Worm (Caenorhabditis elegans) whole organism, young adult: ENCODE data around the gene sri-25.

ENCODE experiments used
- F10E7.11 ChIP-seq: sonication (generic microtip); optimal IDR thresholded peaks from 2 replicates; lab custom pipeline; 2017; ENCODE audit warnings: mild to moderate bottlenecking, missing genetic modification characterization, moderate library complexity, missing compliant biosample characterization
- F23B12.7 ChIP-seq: sonication (generic microtip); optimal IDR thresholded peaks from 2 replicates; lab custom pipeline; 2017; ENCODE audit warnings: missing genetic modification characterization, mild to moderate bottlenecking, missing compliant biosample characterization, antibody characterized with exemption, moderate library complexity; ENCODE audit not compliant: insufficient read depth
- F49E8.2 ChIP-seq: sonication (generic microtip); optimal IDR thresholded peaks from 3 replicates; lab custom pipeline; 2017; ENCODE audit warnings: missing genetic modification characterization, mild to moderate bottlenecking, missing compliant biosample characterization, antibody characterized with exemption, moderate library complexity; ENCODE audit not compliant: insufficient read depth
- F55B11.4 ChIP-seq: sonication (generic microtip); optimal IDR thresholded peaks from 2 replicates; lab custom pipeline; 2016; ENCODE audit warnings: missing compliant biosample characterization, missing genetic modification characterization, borderline replicate concordance; ENCODE audit not compliant: insufficient read depth
- K12H6.12 ChIP-seq: fragments of 200-800 bp; sonication (Bioruptor generic); optimal IDR thresholded peaks from 2 replicates; lab custom pipeline; 2018; ENCODE audit warnings: mild to moderate bottlenecking, missing genetic modification characterization, missing compliant biosample characterization
- Y53G8AR.9 ChIP-seq: fragments of 200-800 bp; sonication (Bioruptor generic); conservative IDR thresholded peaks from 2 replicates; pipeline ENCODE4 v1.3.6; 2022; ENCODE audit warnings: missing genetic modification reagents, missing genetic modification characterization, missing compliant biosample characterization
- Y56A3A.18 ChIP-seq: fragments of 200-800 bp; sonication (Bioruptor generic); IDR thresholded peaks from 2 replicates; pipeline ENCODE4 v1.3.6; 2022; ENCODE audit warnings: missing genetic modification reagents, missing genetic modification characterization, missing compliant biosample characterization
- Y67H2A.10 ChIP-seq: fragments of 200-800 bp; sonication (Bioruptor generic); conservative IDR thresholded peaks from 2 replicates; pipeline ENCODE4 v1.3.6; 2022; ENCODE audit warnings: missing genetic modification reagents, missing genetic modification characterization, missing compliant biosample characterization
- Y79H2A.3 ChIP-seq: fragments of 200-800 bp; sonication (Bioruptor generic); conservative IDR thresholded peaks from 2 replicates; pipeline ENCODE4 v1.3.6; 2022; ENCODE audit warnings: missing genetic modification reagents, missing genetic modification characterization, missing compliant biosample characterization
- ama-1 ChIP-seq, 3 experiments: fragments of 150-350 bp in 1 of 3; sonication (generic microtip) in 2 of 3; optimal IDR thresholded peaks; 2 replicates each; lab custom pipeline; 2014 to 2018; ENCODE audit warnings: missing biosample characterization in 2 of 3, missing genetic modification characterization in 2 of 3, missing genetic modification reagents in 2 of 3
- bed-1 ChIP-seq: fragments of 200-800 bp; sonication (Bioruptor generic); IDR thresholded peaks from 2 replicates; pipeline ENCODE4 v1.3.6; 2022; ENCODE audit warnings: missing genetic modification reagents, missing genetic modification characterization, missing compliant biosample characterization
- bed-2 ChIP-seq: fragments of 200-800 bp; sonication (Bioruptor generic); IDR thresholded peaks from 2 replicates; pipeline ENCODE4 v1.3.6; 2022; ENCODE audit warnings: missing genetic modification reagents, missing genetic modification characterization, missing compliant biosample characterization
- cebp-2 ChIP-seq: fragments of 200-800 bp; sonication (Bioruptor generic); IDR thresholded peaks from 2 replicates; pipeline ENCODE4 v1.3.6; 2022; ENCODE audit warnings: missing genetic modification characterization, missing compliant biosample characterization
- ceh-91 ChIP-seq: fragments of 200-800 bp; sonication (Bioruptor generic); IDR thresholded peaks from 2 replicates; pipeline ENCODE4 v1.3.6; 2022; ENCODE audit warnings: missing genetic modification reagents, missing genetic modification characterization, missing compliant biosample characterization
- die-1 ChIP-seq: sonication (generic microtip); optimal IDR thresholded peaks from 2 replicates; lab custom pipeline; 2016; ENCODE audit warnings: missing genotype, mild to moderate bottlenecking, missing genetic modification characterization, missing compliant biosample characterization
- dpff-1 ChIP-seq: sonication (generic microtip); optimal IDR thresholded peaks from 2 replicates; lab custom pipeline; 2017; ENCODE audit warnings: mild to moderate bottlenecking, missing genetic modification characterization, missing compliant biosample characterization
- egl-44 ChIP-seq: fragments of 200-800 bp; sonication (Bioruptor generic); IDR thresholded peaks from 2 replicates; pipeline ENCODE4 v1.3.6; 2022; ENCODE audit warnings: missing genetic modification reagents, missing genetic modification characterization, missing compliant biosample characterization
- egrh-3 ChIP-seq: fragments of 200-800 bp; sonication (Bioruptor generic); IDR thresholded peaks from 2 replicates; pipeline ENCODE4 v1.3.6; 2022; ENCODE audit warnings: missing genetic modification reagents, missing genetic modification characterization, missing compliant biosample characterization
- ekl-4 ChIP-seq: fragments of 200-800 bp; sonication (Bioruptor generic); IDR thresholded peaks from 2 replicates; pipeline ENCODE4 v1.3.6; 2022; ENCODE audit warnings: missing genetic modification reagents, missing genetic modification characterization, missing compliant biosample characterization
- gei-17 ChIP-seq: fragments of 200-800 bp; sonication (Bioruptor generic); optimal IDR thresholded peaks from 2 replicates; lab custom pipeline; 2018; ENCODE audit warnings: mild to moderate bottlenecking, missing genetic modification characterization, missing compliant biosample characterization
- hmg-1.2 ChIP-seq: fragments of 200-800 bp; sonication (Bioruptor generic); IDR thresholded peaks from 2 replicates; pipeline ENCODE4 v1.3.6; 2022; ENCODE audit warnings: missing genetic modification reagents, missing genetic modification characterization, missing compliant biosample characterization
- hrde-1 ChIP-seq: sonication (generic microtip); optimal IDR thresholded peaks from 2 replicates; lab custom pipeline; 2016; ENCODE audit warnings: missing genetic modification characterization, mild to moderate bottlenecking, missing compliant biosample characterization, moderate library complexity, missing genotype, missing genetic modification reagents, borderline replicate concordance
- lin-26 ChIP-seq: fragments of 200-800 bp; sonication (Bioruptor generic); IDR thresholded peaks from 2 replicates; pipeline ENCODE4 v1.3.6; 2022; ENCODE audit warnings: missing genetic modification reagents, missing genetic modification characterization, missing compliant biosample characterization
- lsl-1 ChIP-seq: fragments of 200-800 bp; sonication (Bioruptor generic); optimal IDR thresholded peaks from 2 replicates; lab custom pipeline; 2018; ENCODE audit warnings: mild to moderate bottlenecking, missing genetic modification characterization, moderate library complexity, missing compliant biosample characterization
- mcd-1 ChIP-seq: fragments of 200-800 bp; sonication (Bioruptor generic); IDR thresholded peaks from 2 replicates; pipeline ENCODE4 v1.3.6; 2022; ENCODE audit warnings: missing genetic modification reagents, missing genetic modification characterization, missing compliant biosample characterization
- mel-28 ChIP-seq: sonication (generic microtip); optimal IDR thresholded peaks from 2 replicates; lab custom pipeline; 2016; ENCODE audit warnings: borderline replicate concordance, mild to moderate bottlenecking, missing genetic modification characterization, missing compliant biosample characterization
- nhr-80 ChIP-seq: sonication (generic microtip); optimal IDR thresholded peaks from 2 replicates; lab custom pipeline; 2016; ENCODE audit warnings: missing genetic modification characterization, missing compliant biosample characterization
- nhr-90 ChIP-seq: sonication (generic microtip); optimal IDR thresholded peaks from 2 replicates; lab custom pipeline; 2016; ENCODE audit warnings: missing genotype, mild to moderate bottlenecking, missing genetic modification characterization, missing compliant biosample characterization
- pha-4 ChIP-seq: fragments of 150-350 bp; sonication (generic microtip); optimal IDR thresholded peaks from 2 replicates; lab custom pipeline; 2014; ENCODE audit warnings: missing biosample characterization, missing genetic modification reagents, missing genetic modification characterization
- snpc-1.1 ChIP-seq: sonication (generic microtip); optimal IDR thresholded peaks from 2 replicates; lab custom pipeline; 2017; ENCODE audit warnings: missing genetic modification characterization, mild to moderate bottlenecking, missing compliant biosample characterization, antibody characterized with exemption, moderate library complexity, missing genotype, missing genetic modification reagents; ENCODE audit not compliant: insufficient read depth
- somi-1 ChIP-seq: fragments of 200-800 bp; sonication (Bioruptor generic); optimal IDR thresholded peaks from 2 replicates; lab custom pipeline; 2018; ENCODE audit warnings: mild to moderate bottlenecking, missing genetic modification characterization, missing compliant biosample characterization
- sptf-2 ChIP-seq: fragments of 200-800 bp; sonication (Bioruptor generic); optimal IDR thresholded peaks from 2 replicates; lab custom pipeline; 2018; ENCODE audit warnings: mild to moderate bottlenecking, missing genetic modification characterization, missing compliant biosample characterization
- unc-130 ChIP-seq: sonication (generic microtip); optimal IDR thresholded peaks from 2 replicates; lab custom pipeline; 2016; ENCODE audit warnings: missing genetic modification reagents, missing genetic modification characterization, missing compliant biosample characterization
- unc-62 ChIP-seq: fragments of 150-350 bp; optimal IDR thresholded peaks from 2 replicates; lab custom pipeline; 2014; ENCODE audit warnings: missing biosample characterization, missing genetic modification reagents, missing genetic modification characterization
- ztf-18 ChIP-seq: sonication (generic microtip); optimal IDR thresholded peaks from 2 replicates; lab custom pipeline; 2016; ENCODE audit warnings: missing genotype, mild to moderate bottlenecking, missing genetic modification characterization, missing compliant biosample characterization
- ztf-25 ChIP-seq: fragments of 200-800 bp; sonication (Bioruptor generic); IDR thresholded peaks from 2 replicates; pipeline ENCODE4 v1.3.6; 2022; ENCODE audit warnings: missing genetic modification reagents, missing genetic modification characterization, missing compliant biosample characterization
- ztf-3 ChIP-seq: fragments of 200-800 bp; sonication (Bioruptor generic); optimal IDR thresholded peaks from 2 replicates; lab custom pipeline; 2018; ENCODE audit warnings: mild to moderate bottlenecking, missing genetic modification characterization, missing compliant biosample characterization
- ztf-6 ChIP-seq: fragments of 200-800 bp; sonication (Bioruptor generic); IDR thresholded peaks from 2 replicates; pipeline ENCODE4 v1.3.6; 2022; ENCODE audit warnings: missing genetic modification reagents, missing genetic modification characterization, missing compliant biosample characterization

The sri-25 gene

DNA sequence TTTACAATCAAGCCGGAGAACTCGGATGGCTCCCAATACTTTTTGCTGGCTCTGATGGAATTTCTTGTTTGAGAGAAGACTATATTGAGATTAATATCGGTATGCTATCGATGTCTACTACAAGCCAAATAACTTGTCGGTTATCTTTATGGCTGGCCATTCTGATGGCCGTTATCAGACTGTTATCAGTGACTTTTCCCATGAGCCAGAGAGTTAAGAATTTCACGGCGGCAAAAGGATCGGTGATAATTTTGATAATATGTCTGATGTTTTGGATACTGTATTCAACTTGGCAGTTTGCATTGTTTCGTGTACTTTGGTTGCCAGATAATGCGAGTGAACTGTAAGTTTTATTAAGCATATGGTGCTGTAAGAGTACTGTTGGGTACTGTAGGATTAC, 9.4 kb downstream of the sri-25 start:
- TF ChIP-seq egl-44 (no peak), snpc-1.1 (tag; lab: Kevin White, UChicago) (no peak), egrh-3 (GFP tag; lab: Robert Waterston, UW) (no peak), ceh-91 (GFP tag; lab: Robert Waterston, UW) (no peak), ztf-6 (no peak), die-1 (tag; lab: Kevin White, UChicago) (no peak), ztf-25 (GFP tag; lab: Robert Waterston, UW) (no peak), Y53G8AR.9 (no peak), K12H6.12 (tag; lab: Kevin White, UChicago) (no peak), F55B11.4 (tag; lab: Kevin White, UChicago) (no peak), bed-2 (no peak), ekl-4 (GFP tag; lab: Robert Waterston, UW) (no peak), pha-4 (tag; lab: Kevin White, UChicago) (no peak), gei-17 (GFP tag; lab: Kevin White, UChicago) (no peak), mcd-1 (GFP tag; lab: Robert Waterston, UW) (no peak), bed-1 (GFP tag; lab: Robert Waterston, UW) (no peak), dpff-1 (tag; lab: Kevin White, UChicago) (no peak)
- TF ChIP-seq, all 124 proteins: peak for 0

- TF ChIP-seq nhr-80 (tag; lab: Kevin White, UChicago): no peak
- TF ChIP-seq Y56A3A.18 (GFP tag; lab: Robert Waterston, UW): no peak
- no peak for TF ChIP-seq Y79H2A.3 (GFP tag; lab: Robert Waterston, UW)
- TF ChIP-seq F49E8.2 (tag; lab: Kevin White, UChicago): no peak
- no peak for TF ChIP-seq cebp-2
- no peak for TF ChIP-seq F23B12.7 (tag; lab: Kevin White, UChicago)
Measured at ce11 chrV:15230243-15230642, 13.4 kb downstream of the sri-25 start, which contains the start of gene srw-15. Gene srw-15 (plus strand): TSS chrV:15230543.

DNA sequence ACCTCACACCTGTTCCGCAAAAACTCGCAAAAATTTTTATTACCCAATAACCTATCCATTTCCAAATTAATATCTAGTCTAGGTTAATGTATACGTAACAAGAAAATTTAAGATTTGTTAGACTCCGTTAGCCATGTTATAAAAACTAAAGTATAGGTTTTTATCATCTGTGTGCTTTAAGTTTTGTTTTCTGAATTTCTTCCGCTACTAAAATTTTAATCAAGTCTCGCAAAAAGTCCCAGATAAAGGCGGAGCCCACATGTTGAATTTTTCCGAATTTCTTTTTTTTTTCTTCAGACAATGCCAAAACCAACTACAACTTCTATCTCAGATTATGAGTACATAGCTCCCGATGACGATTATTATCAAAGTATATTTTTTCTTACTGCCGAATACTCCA, 15.4 kb downstream of the sri-25 start, which contains the start of gene srw-13:
TSS of gene srw-13 (plus strand) at position 301 of the 400 bp plus-strand sequence.
- TF ChIP-seq bed-2: no peak
- no peak for TF ChIP-seq nhr-90
- TF ChIP-seq Y67H2A.10 (GFP tag; lab: Robert Waterston, UW): no peak
- no peak for TF ChIP-seq ztf-18
- no peak for TF ChIP-seq somi-1 (GFP tag; lab: Kevin White, UChicago)
- no peak for TF ChIP-seq ztf-3 (GFP tag; lab: Kevin White, UChicago)

- TF ChIP-seq hrde-1 (tag; lab: Kevin White, UChicago): no peak
- no peak for TF ChIP-seq lsl-1 (GFP tag; lab: Kevin White, UChicago)
- no peak for TF ChIP-seq lin-26 (GFP tag; lab: Robert Waterston, UW)
- TF ChIP-seq somi-1 (GFP tag; lab: Kevin White, UChicago): no peak
- no peak for TF ChIP-seq egrh-3 (GFP tag; lab: Robert Waterston, UW)
- no peak for TF ChIP-seq unc-130
- TF ChIP-seq sptf-2 (GFP tag; lab: Kevin White, UChicago): no peak
- no peak for TF ChIP-seq mel-28 (tag; lab: Kevin White, UChicago)
- no peak for TF ChIP-seq unc-62 (GFP tag; lab: Kevin White, UChicago)
- TF ChIP-seq F10E7.11 (tag; lab: Kevin White, UChicago): no peak
- no peak for TF ChIP-seq ama-1 (optimal IDR thresholded peaks at IDR 0.05; lab: Kevin White, UChicago)
- TF ChIP-seq ama-1 (GFP tag; optimal IDR thresholded peaks at IDR 0.05; lab: Kevin White, UChicago): no peak
- TF ChIP-seq hmg-1.2: no peak
Measured at ce11 chrV:15235661-15236060, 18.9 kb downstream of the sri-25 start, which contains the start of gene nhr-164. Gene nhr-164 (minus strand): TSS chrV:15235761.
